Fruit fly (Drosophila melanogaster): ENCODE data around the gene CG11698.

DNA sequence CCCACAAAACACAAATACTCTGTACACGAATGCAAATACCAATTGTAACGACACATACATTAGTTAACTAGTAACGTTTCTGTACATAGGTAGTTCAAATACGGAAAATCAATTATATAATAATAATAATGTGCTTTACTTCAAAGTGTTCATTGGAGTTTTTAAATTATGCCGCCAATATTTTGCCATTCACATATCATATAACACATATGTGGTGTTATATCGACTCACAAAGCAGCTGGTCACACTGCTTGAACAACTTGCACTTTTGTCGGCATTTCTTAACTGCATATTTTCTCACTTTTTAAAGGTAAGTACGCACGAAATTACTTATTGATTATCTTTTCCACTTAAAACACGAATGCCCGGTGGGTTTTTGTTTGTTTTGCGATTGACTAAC, 32.2 kb downstream of the CG11698 start, which contains the start of gene DppIII:
- TF ChIP-seq fd96Ca (GFP tag; IDR thresholded peaks at IDR 0.05) (no peak), EcR (GFP tag; optimal IDR thresholded peaks at IDR 0.05) (no peak), D1 (tag; optimal IDR thresholded peaks at IDR 0.05) (no peak), CG9948 (tag; optimal IDR thresholded peaks at IDR 0.05) (no peak), CG8159 (tag; optimal IDR thresholded peaks at IDR 0.05) (no peak), CG32121 (GFP tag; IDR thresholded peaks at IDR 0.05) (no peak), rn (GFP tag; IDR thresholded peaks at IDR 0.05) (no peak), Snoo (tag; optimal IDR thresholded peaks at IDR 0.05) (no peak), CG14655 (GFP tag; optimal IDR thresholded peaks at IDR 0.05) (no peak), CG12605 (GFP tag; IDR thresholded peaks at IDR 0.05) (no peak), CG17806 (tag; optimal IDR thresholded peaks at IDR 0.05) (no peak), CG13204 (GFP tag; optimal IDR thresholded peaks at IDR 0.05) (no peak), CG10348 (GFP tag; IDR thresholded peaks at IDR 0.05) (no peak), Ets98B (GFP tag; IDR thresholded peaks at IDR 0.05) (no peak)
